Fruit fly (Drosophila melanogaster) whole organism, embryonic: ENCODE results near the gene CG6345.

Source experiments
- CG10543 ChIP-seq: fragments of 200-800 bp; sonication (Bioruptor generic); optimal IDR thresholded peaks from 3 replicates; lab custom pipeline; 2017; ENCODE audit warnings: missing biosample characterization, mild to moderate bottlenecking, missing genetic modification characterization, moderate library complexity
- CG13287 ChIP-seq: fragments of 200-800 bp; sonication (Bioruptor generic); IDR thresholded peaks from 2 replicates; pipeline ENCODE4 v1.3.6; 2022; ENCODE audit warnings: missing biosample characterization, missing genetic modification characterization; ENCODE audit not compliant: partially characterized antibody
- CG4707 ChIP-seq: fragments of 200-800 bp; sonication (Bioruptor generic); optimal IDR thresholded peaks from 2 replicates; lab custom pipeline; 2018; ENCODE audit warnings: missing biosample characterization, mild to moderate bottlenecking, missing genetic modification characterization, moderate library complexity
- Eip74EF ChIP-seq, 2 experiments: fragments of 200-800 bp in 1 of 2; fragments of >200 bp in 1 of 2; sonication (Bioruptor generic) in 1 of 2; optimal IDR thresholded peaks; 2 replicates each; lab custom pipeline; 2017 to 2019; ENCODE audit warnings: missing biosample characterization in 2 of 2, missing genetic modification characterization in 2 of 2, mild to moderate bottlenecking in 1 of 2, moderate library complexity in 1 of 2
- hth ChIP-seq: fragments of >200 bp; optimal IDR thresholded peaks from 2 replicates; lab custom pipeline; 2017; ENCODE audit warnings: inconsistent platforms
- oc ChIP-seq: fragments of 200-800 bp; sonication (Bioruptor generic); optimal IDR thresholded peaks from 2 replicates; lab custom pipeline; 2018; ENCODE audit warnings: missing biosample characterization, mild to moderate bottlenecking, missing genetic modification characterization, moderate library complexity
- ranshi ChIP-seq: fragments of 200-800 bp; sonication (Bioruptor generic); IDR thresholded peaks from 2 replicates; pipeline ENCODE4 v1.3.6; 2022; ENCODE audit warnings: missing biosample characterization, missing genetic modification characterization
- wor ChIP-seq: fragments of 200-800 bp; sonication (Bioruptor generic); IDR thresholded peaks from 2 replicates; pipeline ENCODE4 v1.3.6; 2022; ENCODE audit warnings: missing biosample characterization, missing genetic modification characterization

DNA sequence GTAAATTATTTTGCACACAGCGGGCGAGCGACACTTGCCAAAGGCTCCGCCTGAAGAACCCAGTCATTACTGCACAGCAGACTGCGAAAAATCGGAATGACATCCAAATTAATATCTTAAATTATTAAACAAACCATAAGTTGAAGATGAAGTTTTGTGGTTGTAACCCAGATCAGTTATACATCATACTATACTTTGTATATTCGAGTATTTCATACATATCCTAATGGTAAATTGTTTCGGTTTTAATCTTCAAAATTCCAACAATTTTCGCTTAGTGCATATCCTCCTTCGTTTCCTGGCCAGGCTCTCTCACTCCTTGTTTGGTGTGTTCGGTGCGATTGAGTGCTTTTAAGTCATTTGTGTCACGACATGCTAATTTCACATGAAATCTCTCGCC, 47.7 kb upstream of the CG6345 start:
- TF ChIP-seq CG13287 (GFP tag; lab: Robert Waterston, UW), result no peak
- TF ChIP-seq Eip74EF (GFP tag; optimal IDR thresholded peaks at IDR 0.05; lab: Kevin White, UChicago), result no peak
- no peak for TF ChIP-seq CG10543 (GFP tag; lab: Kevin White, UChicago)
- no peak for TF ChIP-seq CG4707 (GFP tag; lab: Kevin White, UChicago)
- no peak for TF ChIP-seq hth (lab: Kevin White, UChicago)
- no peak for TF ChIP-seq ranshi (GFP tag; lab: Robert Waterston, UW)
- no peak for TF ChIP-seq wor
- TF ChIP-seq oc, result no peak
